Fruit fly (Drosophila melanogaster) whole organism, adult: Measurements from ENCODE around the gene CG34282.

Experiments
- CG11617 ChIP-seq: fragments of 200-800 bp; sonication (Bioruptor generic); optimal IDR thresholded peaks from 2 replicates; lab custom pipeline; 2017; ENCODE audit warnings: mild to moderate bottlenecking, missing biosample characterization, missing genetic modification reagents, missing genetic modification characterization
- CG12768 ChIP-seq: fragments of 200-800 bp; sonication (Bioruptor generic); optimal IDR thresholded peaks from 2 replicates; lab custom pipeline; 2017; ENCODE audit warnings: missing biosample characterization, missing genetic modification characterization, mild to moderate bottlenecking, moderate library complexity, missing genetic modification reagents
- CG14711 ChIP-seq: fragments of 200-800 bp; sonication (Bioruptor generic); optimal IDR thresholded peaks from 2 replicates; lab custom pipeline; 2018; ENCODE audit warnings: missing biosample characterization, mild to moderate bottlenecking, missing genetic modification characterization, moderate library complexity
- CG1620 ChIP-seq: fragments of 200-800 bp; sonication (Bioruptor generic); optimal IDR thresholded peaks from 2 replicates; lab custom pipeline; 2016; ENCODE audit warnings: missing biosample characterization, missing genetic modification characterization
- CG33017 ChIP-seq: fragments of 200-800 bp; sonication (Bioruptor generic); optimal IDR thresholded peaks from 2 replicates; lab custom pipeline; 2018; ENCODE audit warnings: missing biosample characterization, mild to moderate bottlenecking, missing genetic modification characterization, moderate library complexity
- CG5204 ChIP-seq: fragments of 200-800 bp; sonication (Bioruptor generic); optimal IDR thresholded peaks from 2 replicates; lab custom pipeline; 2016; ENCODE audit warnings: missing biosample characterization, missing genetic modification characterization
- CG7045 ChIP-seq: fragments of 200-800 bp; sonication (Bioruptor generic); optimal IDR thresholded peaks from 2 replicates; lab custom pipeline; 2017; ENCODE audit warnings: missing biosample characterization, mild to moderate bottlenecking, missing genetic modification characterization
- CG7101 ChIP-seq: fragments of 200-800 bp; sonication (Bioruptor generic); optimal IDR thresholded peaks from 2 replicates; lab custom pipeline; 2018; ENCODE audit warnings: missing biosample characterization, mild to moderate bottlenecking, missing genetic modification characterization, moderate library complexity
- Clk ChIP-seq: fragments of 200-800 bp; sonication (Bioruptor generic); optimal IDR thresholded peaks from 2 replicates; lab custom pipeline; 2017; ENCODE audit warnings: missing biosample characterization, missing genetic modification characterization
- Crg-1 ChIP-seq: fragments of 200-800 bp; sonication (Bioruptor generic); optimal IDR thresholded peaks from 2 replicates; lab custom pipeline; 2016; ENCODE audit warnings: missing biosample characterization, missing genetic modification characterization
- Hr96 ChIP-seq: fragments of 200-800 bp; sonication (Bioruptor generic); optimal IDR thresholded peaks from 2 replicates; lab custom pipeline; 2016; ENCODE audit warnings: missing biosample characterization, missing genetic modification characterization
- Mnt ChIP-seq: fragments of 200-800 bp; sonication (Bioruptor generic); optimal IDR thresholded peaks from 2 replicates; lab custom pipeline; 2016; ENCODE audit warnings: missing biosample characterization, mild to moderate bottlenecking, missing genetic modification characterization
- bab1 ChIP-seq: fragments of 200-800 bp; sonication (Bioruptor generic); optimal IDR thresholded peaks from 3 replicates; lab custom pipeline; 2019; ENCODE audit warnings: missing biosample characterization, mild to moderate bottlenecking, missing genetic modification characterization, moderate library complexity
- cic ChIP-seq: fragments of 200-800 bp; sonication (Bioruptor generic); optimal IDR thresholded peaks from 2 replicates; lab custom pipeline; 2017; ENCODE audit warnings: missing biosample characterization, mild to moderate bottlenecking, missing genetic modification characterization, moderate library complexity
- cnc ChIP-seq, 2 experiments: fragments of >200 bp; optimal IDR thresholded peaks; 2 replicates each; lab custom pipeline; 2017
- kay ChIP-seq: fragments of 200-800 bp; sonication (Bioruptor generic); peaks from one replicate; lab custom pipeline; 2016; ENCODE audit warnings: missing biosample characterization, missing genetic modification characterization, borderline replicate concordance
- ovo ChIP-seq: fragments of 200-800 bp; sonication (Bioruptor generic); optimal IDR thresholded peaks from 2 replicates; lab custom pipeline; 2016; ENCODE audit warnings: missing biosample characterization, missing genetic modification characterization
- pad ChIP-seq: fragments of 200-800 bp; sonication (Bioruptor generic); optimal IDR thresholded peaks from 3 replicates; lab custom pipeline; 2017; ENCODE audit warnings: missing biosample characterization, missing genetic modification characterization, mild to moderate bottlenecking, moderate library complexity, missing genetic modification reagents
- tj ChIP-seq: fragments of 200-800 bp; sonication (Bioruptor generic); optimal IDR thresholded peaks from 3 replicates; lab custom pipeline; 2017; ENCODE audit warnings: missing biosample characterization, mild to moderate bottlenecking, missing genetic modification characterization, moderate library complexity
- toe ChIP-seq: fragments of 200-800 bp; sonication (Bioruptor generic); optimal IDR thresholded peaks from 2 replicates; lab custom pipeline; 2016; ENCODE audit warnings: missing biosample characterization, missing genetic modification characterization

CG34282 gene

dm6 chr3R:18739978-18740954 lies 45.2 kb downstream of the CG34282 start:
- peak; percentile 90 for TF ChIP-seq pad
- peak; percentile 68 for TF ChIP-seq kay (GFP tag; lab: Kevin White, UChicago)
- TF ChIP-seq tj (GFP tag; lab: Kevin White, UChicago): peak; percentile 21
- TF ChIP-seq CG12768: peak; percentile 4
- TF ChIP-seq CG5204 (GFP tag; lab: Kevin White, UChicago): peak; percentile 5
- no peak for TF ChIP-seq cnc (optimal IDR thresholded peaks at IDR 0.05; lab: Kevin White, UChicago)
- peak; percentile 27 for TF ChIP-seq Hr96 (GFP tag; lab: Kevin White, UChicago)
- TF ChIP-seq CG14711 (tag; lab: Kevin White, UChicago): no peak
- peak; percentile 32 for TF ChIP-seq CG33017 (tag; lab: Kevin White, UChicago)
- peak; percentile 27 for TF ChIP-seq Mnt

dm6 chr3R:18741027-18741843 lies 46.2 kb downstream of the CG34282 start:
- TF ChIP-seq CG12768: peak; percentile 68
- peak; percentile 36 for TF ChIP-seq CG33017 (tag; lab: Kevin White, UChicago)
- TF ChIP-seq Mnt: no peak
- TF ChIP-seq bab1 (GFP tag; lab: Kevin White, UChicago): peak; percentile 91
- peak; percentile 71 for TF ChIP-seq pad
- peak; percentile 18 for TF ChIP-seq CG11617 (GFP tag; lab: Kevin White, UChicago)
- TF ChIP-seq CG7101 (tag; lab: Kevin White, UChicago): peak; percentile 84
- TF ChIP-seq cic (GFP tag; lab: Kevin White, UChicago): no peak
- TF ChIP-seq Hr96 (GFP tag; lab: Kevin White, UChicago): no peak
- peak; percentile 45 for TF ChIP-seq CG7045 (GFP tag; lab: Kevin White, UChicago)
- TF ChIP-seq CG14711 (tag; lab: Kevin White, UChicago): peak; percentile 86

dm6 chr3R:18741844-18742187 lies 46.8 kb downstream of the CG34282 start:
- TF ChIP-seq cnc (optimal IDR thresholded peaks at IDR 0.05; lab: Kevin White, UChicago) (no peak), CG14711 (tag; lab: Kevin White, UChicago) (no peak), tj (GFP tag; lab: Kevin White, UChicago) (no peak), CG1620 (GFP tag; lab: Kevin White, UChicago) (no peak), ovo (no peak), Mnt (no peak), cic (GFP tag; lab: Kevin White, UChicago) (no peak), CG12768 (no peak), Clk (no peak), toe (GFP tag; lab: Kevin White, UChicago) (no peak), CG7101 (tag; lab: Kevin White, UChicago) (no peak), Hr96 (GFP tag; lab: Kevin White, UChicago) (no peak), CG7045 (GFP tag; lab: Kevin White, UChicago) (no peak), kay (GFP tag; lab: Kevin White, UChicago) (no peak), Crg-1 (GFP tag; lab: Kevin White, UChicago) (no peak), CG11617 (GFP tag; lab: Kevin White, UChicago) (no peak), bab1 (GFP tag; lab: Kevin White, UChicago) (no peak)

- TF ChIP-seq ovo: peak; percentile 63
- TF ChIP-seq Mnt: peak; percentile 63
- TF ChIP-seq CG14711 (tag; lab: Kevin White, UChicago): peak; percentile 61
- TF ChIP-seq CG12768: peak; percentile 33
- peak; percentile 41 for TF ChIP-seq CG7101 (tag; lab: Kevin White, UChicago)
- peak; percentile 88 for TF ChIP-seq pad
- TF ChIP-seq cnc (optimal IDR thresholded peaks at IDR 0.05; lab: Kevin White, UChicago): no peak
- TF ChIP-seq Hr96 (GFP tag; lab: Kevin White, UChicago): no peak
- peak; percentile 22 for TF ChIP-seq CG11617 (GFP tag; lab: Kevin White, UChicago)
- no peak for TF ChIP-seq CG1620 (GFP tag; lab: Kevin White, UChicago)
- TF ChIP-seq tj (GFP tag; lab: Kevin White, UChicago): peak; percentile 97
These were observed 47.6 kb downstream of the CG34282 start for dm6 chr3R:18742358-18743269.

- peak; percentile 8 for TF ChIP-seq cic (GFP tag; lab: Kevin White, UChicago)
- peak; percentile 51 for TF ChIP-seq Clk
- peak; percentile 58 for TF ChIP-seq CG7045 (GFP tag; lab: Kevin White, UChicago)
- TF ChIP-seq CG12768: peak; percentile 66
- peak; percentile 84 for TF ChIP-seq CG7101 (tag; lab: Kevin White, UChicago)
- TF ChIP-seq CG14711 (tag; lab: Kevin White, UChicago): peak; percentile 56
- peak; percentile 71 for TF ChIP-seq Crg-1 (GFP tag; lab: Kevin White, UChicago)
- TF ChIP-seq Hr96 (GFP tag; lab: Kevin White, UChicago): peak; percentile 83
- TF ChIP-seq CG11617 (GFP tag; lab: Kevin White, UChicago): peak; percentile 50
- no peak for TF ChIP-seq cnc (optimal IDR thresholded peaks at IDR 0.05; lab: Kevin White, UChicago)
- TF ChIP-seq bab1 (GFP tag; lab: Kevin White, UChicago): peak; percentile 72
- TF ChIP-seq pad: peak; percentile 44
- TF ChIP-seq ovo: no peak
- no peak for TF ChIP-seq kay (GFP tag; lab: Kevin White, UChicago)
- peak; percentile 61 for TF ChIP-seq CG1620 (GFP tag; lab: Kevin White, UChicago)
- TF ChIP-seq CG5204 (GFP tag; lab: Kevin White, UChicago): peak; percentile 74
- no peak for TF ChIP-seq CG33017 (tag; lab: Kevin White, UChicago)
- no peak for TF ChIP-seq tj (GFP tag; lab: Kevin White, UChicago)
- peak; percentile 88 for TF ChIP-seq toe (GFP tag; lab: Kevin White, UChicago)
- TF ChIP-seq Mnt: peak; percentile 72
These were observed 48.3 kb downstream of the CG34282 start, which contains the start of gene Mekk1 for dm6 chr3R:18743270-18743922. Gene Mekk1 (minus strand): TSS chr3R:18743594.
